Worm (Caenorhabditis elegans): Measurements from ENCODE around the gene prdx-2.

DNA sequence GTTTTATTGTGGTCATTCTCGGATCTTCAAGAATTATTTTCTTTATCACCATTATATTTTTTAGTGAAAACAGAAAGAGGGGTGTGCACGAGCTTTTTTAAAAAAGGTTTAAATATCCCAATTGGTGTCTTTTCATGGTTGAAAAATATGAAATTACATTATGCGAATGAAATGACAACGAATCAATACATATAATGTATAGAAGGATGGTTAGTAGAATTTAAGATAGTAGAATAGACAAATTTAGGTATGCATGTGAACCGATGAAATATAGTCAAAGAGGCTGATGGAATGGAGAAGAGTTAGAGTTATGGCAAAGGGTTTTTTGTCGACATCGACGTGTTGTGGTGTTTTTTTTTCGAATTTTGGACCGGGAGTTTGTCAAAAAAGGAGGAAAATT is 13.5 kb upstream of the prdx-2 start:
- TF ChIP-seq nhr-11 (tag; optimal IDR thresholded peaks at IDR 0.05) (no peak), nhr-25 (tag; optimal IDR thresholded peaks at IDR 0.05) (no peak), unc-62 (GFP tag; optimal IDR thresholded peaks at IDR 0.05) (no peak), nhr-28 (tag; optimal IDR thresholded peaks at IDR 0.05) (no peak), pha-4 (tag; optimal IDR thresholded peaks at IDR 0.05) (no peak), ceh-82 (tag; optimal IDR thresholded peaks at IDR 0.05) (no peak), sea-2 (GFP tag; optimal IDR thresholded peaks at IDR 0.05) (no peak)
